Fruit fly (Drosophila melanogaster): ENCODE measurements around the gene alt.

DNA sequence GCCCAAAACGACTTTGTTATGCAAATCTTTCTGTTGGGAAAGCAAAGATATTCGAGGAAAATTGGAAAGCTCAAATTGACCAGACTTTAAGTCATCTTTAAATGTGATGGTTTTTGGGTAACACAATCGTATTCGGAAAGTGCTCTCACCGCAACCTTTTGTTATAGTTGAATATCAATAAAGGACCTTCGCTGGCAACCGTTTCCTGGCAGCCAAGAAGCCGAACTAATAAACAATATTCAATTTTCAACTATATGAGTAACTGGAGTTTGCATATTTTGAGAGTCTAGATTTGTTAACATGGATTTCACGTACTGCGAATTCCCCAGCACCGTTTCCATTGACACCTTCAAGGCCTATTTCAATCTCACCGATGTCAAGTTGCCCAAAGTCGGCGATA, 55.5 kb downstream of the alt start, which contains the start of gene CG14325:
- TF ChIP-seq CTCF (optimal IDR thresholded peaks at IDR 0.05) (no peak), CG8478 (optimal IDR thresholded peaks at IDR 0.05) (no peak)
